Worm (Caenorhabditis elegans): Measurements from ENCODE around the gene C24A3.1.

ce11 chrX:9027304-9027703, 28.4 kb downstream of the C24A3.1 start, which contains the start of gene T25B6.3:
- TF ChIP-seq sdc-2 (tag; optimal IDR thresholded peaks at IDR 0.05), result no peak
- TF ChIP-seq ceh-24 (tag; optimal IDR thresholded peaks at IDR 0.05), result no peak
- no peak for TF ChIP-seq fkh-10 (GFP tag; optimal IDR thresholded peaks at IDR 0.05)
- TF ChIP-seq nhr-11 (tag; optimal IDR thresholded peaks at IDR 0.05), result no peak
- no peak for TF ChIP-seq ceh-34 (tag; optimal IDR thresholded peaks at IDR 0.05)
- no peak for TF ChIP-seq pha-4 (tag; optimal IDR thresholded peaks at IDR 0.05)
- no peak for TF ChIP-seq pag-3 (tag; optimal IDR thresholded peaks at IDR 0.05; ENCODE audit: borderline replicate concordance)
- TF ChIP-seq unc-55 (GFP tag; optimal IDR thresholded peaks at IDR 0.05), result no peak
